Worm (Caenorhabditis elegans) whole organism, early embryonic: ENCODE data around the gene C29F9.5.
"Not testable (repeated sequence)": the region's sequence is repeated elsewhere in the genome, so short reads cannot be mapped to it uniquely, and the experiment has no call there.

Source experiments
- B0310.2 ChIP-seq: sonication (generic microtip); optimal IDR thresholded peaks from 2 replicates; lab custom pipeline; 2016; ENCODE audit warnings: mild to moderate bottlenecking, missing genetic modification characterization, missing compliant biosample characterization
- F13C5.2 ChIP-seq: sonication (generic microtip); optimal IDR thresholded peaks from 2 replicates; lab custom pipeline; 2017; ENCODE audit warnings: mild to moderate bottlenecking, missing genetic modification characterization, inconsistent platforms, missing compliant biosample characterization
- aly-1 ChIP-seq: sonication (generic microtip); optimal IDR thresholded peaks from 2 replicates; lab custom pipeline; 2016; ENCODE audit warnings: missing genetic modification characterization, missing compliant biosample characterization
- ama-1 ChIP-seq: fragments of 150-350 bp; optimal IDR thresholded peaks from 2 replicates; lab custom pipeline; 2014
- ceh-13 ChIP-seq: fragments of 200-800 bp; sonication (Bioruptor generic); optimal IDR thresholded peaks from 2 replicates; lab custom pipeline; 2018; ENCODE audit warnings: mild to moderate bottlenecking, missing genetic modification characterization, missing compliant biosample characterization
- ceh-36 ChIP-seq: sonication (generic microtip); optimal IDR thresholded peaks from 2 replicates; lab custom pipeline; 2016; ENCODE audit warnings: missing genetic modification characterization, inconsistent platforms, missing compliant biosample characterization
- ets-7 ChIP-seq: sonication (generic microtip); optimal IDR thresholded peaks from 2 replicates; lab custom pipeline; 2016; ENCODE audit warnings: missing genotype, missing genetic modification characterization, missing compliant biosample characterization
- flt-1 ChIP-seq: fragments of 200-800 bp; sonication (Bioruptor generic); IDR thresholded peaks from 2 replicates; pipeline ENCODE4 v1.3.6; 2022; ENCODE audit warnings: missing genetic modification characterization, missing compliant biosample characterization
- hmbx-1 ChIP-seq: sonication (generic microtip); optimal IDR thresholded peaks from 2 replicates; lab custom pipeline; 2016; ENCODE audit warnings: mild to moderate bottlenecking, missing genetic modification characterization, missing compliant biosample characterization
- hmg-4 ChIP-seq: fragments of 200-800 bp; sonication (Bioruptor generic); optimal IDR thresholded peaks from 2 replicates; lab custom pipeline; 2018; ENCODE audit warnings: mild to moderate bottlenecking, missing genetic modification characterization, missing compliant biosample characterization
- hnd-1 ChIP-seq: sonication (generic microtip); optimal IDR thresholded peaks from 2 replicates; lab custom pipeline; 2016; ENCODE audit warnings: missing genetic modification characterization, missing compliant biosample characterization
- pes-1 ChIP-seq: fragments of 200-800 bp; sonication (Bioruptor generic); IDR thresholded peaks from 2 replicates; pipeline ENCODE4 v1.3.6; 2022; ENCODE audit warnings: missing genetic modification reagents, missing genetic modification characterization, missing compliant biosample characterization
- scrt-1 ChIP-seq: fragments of 200-800 bp; sonication (Bioruptor generic); IDR thresholded peaks from 2 replicates; pipeline ENCODE4 v1.3.6; 2022; ENCODE audit warnings: missing genetic modification characterization, missing compliant biosample characterization
- sea-1 ChIP-seq: fragments of 200-800 bp; sonication (Bioruptor generic); conservative IDR thresholded peaks from 2 replicates; pipeline ENCODE4 v1.3.6; 2022; ENCODE audit warnings: missing genetic modification characterization, missing compliant biosample characterization
- tbx-11 ChIP-seq: fragments of 200-800 bp; sonication (Bioruptor generic); IDR thresholded peaks from 2 replicates; pipeline ENCODE4 v1.3.6; 2022; ENCODE audit warnings: missing genetic modification characterization, missing compliant biosample characterization
- tbx-37 ChIP-seq: fragments of 200-800 bp; sonication (Bioruptor generic); conservative IDR thresholded peaks from 2 replicates; pipeline ENCODE4 v1.3.6; 2022; ENCODE audit warnings: missing genetic modification reagents, missing genetic modification characterization, missing compliant biosample characterization
- tra-4 ChIP-seq: sonication (generic microtip); optimal IDR thresholded peaks from 2 replicates; lab custom pipeline; 2017; ENCODE audit warnings: missing genetic modification characterization, missing compliant biosample characterization

The C29F9.5 gene

DNA sequence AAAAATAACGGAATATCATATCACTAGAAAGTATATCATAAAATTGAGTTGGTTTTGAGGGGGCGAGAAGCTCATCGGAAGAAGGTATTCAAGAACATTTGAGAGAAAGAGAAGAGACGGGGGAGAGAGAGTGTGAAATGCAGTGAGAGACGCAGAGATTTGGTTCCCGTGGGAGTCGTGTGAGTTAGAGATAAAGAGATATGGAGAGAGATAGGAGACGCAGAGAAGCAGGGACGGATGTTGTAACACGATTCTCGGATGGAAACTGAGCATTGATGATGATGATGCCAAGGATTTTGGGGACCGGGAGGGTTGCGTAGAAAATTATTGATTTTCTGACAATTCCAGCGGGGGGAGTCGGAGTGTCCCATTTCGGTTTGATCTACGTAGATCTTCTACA lies 21.1 kb upstream of the C29F9.5 start:
- no peak for TF ChIP-seq B0310.2
- TF ChIP-seq sea-1 (GFP tag; lab: Robert Waterston, UW) = no peak
- no peak for TF ChIP-seq aly-1
- no peak for TF ChIP-seq pes-1 (GFP tag; lab: Robert Waterston, UW)
- TF ChIP-seq ceh-13 (GFP tag; lab: Kevin White, UChicago) = no peak
- TF ChIP-seq hnd-1 = no peak
- no peak for TF ChIP-seq scrt-1 (GFP tag; lab: Robert Waterston, UW)
- TF ChIP-seq ceh-36 (tag; lab: Kevin White, UChicago) = no peak
- TF ChIP-seq hmg-4 (GFP tag; lab: Kevin White, UChicago) = no peak
- no peak for TF ChIP-seq flt-1 (GFP tag; lab: Robert Waterston, UW)
- no peak for TF ChIP-seq tbx-11 (GFP tag; lab: Robert Waterston, UW)
- TF ChIP-seq ets-7 (tag; lab: Kevin White, UChicago) = no peak

DNA sequence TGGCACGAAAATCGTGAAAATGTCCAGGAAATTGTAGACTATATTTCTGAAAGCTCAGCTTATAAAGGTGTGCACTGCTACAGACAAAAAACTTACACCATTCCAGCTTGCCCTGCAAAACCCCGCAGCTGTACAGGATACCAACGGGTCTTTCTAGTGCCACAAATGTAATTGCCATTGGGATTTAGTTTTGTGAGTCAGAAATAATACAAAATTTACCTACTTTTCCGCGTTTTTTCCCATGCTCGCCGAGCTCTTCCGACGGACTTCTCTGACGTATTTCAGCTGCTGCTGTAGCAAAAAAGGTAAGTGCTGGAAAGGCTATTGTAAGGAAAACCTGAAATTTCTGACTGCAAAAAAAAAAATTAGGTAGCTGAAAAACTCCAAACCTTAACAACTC lies 20.3 kb upstream of the C29F9.5 start, which contains the start of gene C29F9.8:
Gene C29F9.8 (minus strand): TSS at position 101 of the 400 bp plus-strand sequence.
- not testable (repeated sequence) for TF ChIP-seq ets-7 (tag; lab: Kevin White, UChicago); sea-1 (GFP tag; lab: Robert Waterston, UW); hmg-4 (GFP tag; lab: Kevin White, UChicago)

- not testable (repeated sequence) for TF ChIP-seq flt-1 (GFP tag; lab: Robert Waterston, UW); tra-4; hnd-1
These were observed 18.5 kb upstream of the C29F9.5 start, which contains the start of gene C29F9.9 for ce11 chrIII:98822-99221. TSS of gene C29F9.9 (minus strand) at chrIII:98922.

DNA sequence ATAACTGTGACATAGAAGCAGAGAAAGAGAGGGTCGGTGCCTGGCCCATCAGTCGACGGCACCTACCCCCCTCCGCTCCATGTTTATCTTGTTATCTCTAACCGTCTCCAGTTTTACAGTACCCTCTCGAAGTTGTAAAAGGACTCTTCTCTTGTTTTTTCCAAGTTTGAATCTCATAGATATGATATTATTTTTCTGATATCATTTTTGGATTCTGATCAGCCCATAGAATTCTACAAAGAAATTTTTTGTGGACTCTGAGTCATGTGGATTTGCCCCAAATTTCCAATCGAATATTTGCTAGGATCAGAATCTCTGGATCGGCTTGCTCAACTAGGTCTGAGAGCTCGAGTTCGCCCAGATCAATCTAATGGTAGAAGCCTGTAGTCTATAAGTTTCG lies 2.7 kb upstream of the C29F9.5 start, which contains the start of gene C29F9.6:
Gene C29F9.6 (plus strand): TSS at position 301 of the 400 bp plus-strand sequence.
- no peak for TF ChIP-seq hmbx-1 (tag; lab: Kevin White, UChicago)
- no peak for TF ChIP-seq F13C5.2
- no peak for TF ChIP-seq tbx-11 (GFP tag; lab: Robert Waterston, UW)
- no peak for TF ChIP-seq tra-4
- TF ChIP-seq flt-1 (GFP tag; lab: Robert Waterston, UW) = no peak
- no peak for TF ChIP-seq ceh-36 (tag; lab: Kevin White, UChicago)
- no peak for TF ChIP-seq ceh-13 (GFP tag; lab: Kevin White, UChicago)
- no peak for TF ChIP-seq aly-1

DNA sequence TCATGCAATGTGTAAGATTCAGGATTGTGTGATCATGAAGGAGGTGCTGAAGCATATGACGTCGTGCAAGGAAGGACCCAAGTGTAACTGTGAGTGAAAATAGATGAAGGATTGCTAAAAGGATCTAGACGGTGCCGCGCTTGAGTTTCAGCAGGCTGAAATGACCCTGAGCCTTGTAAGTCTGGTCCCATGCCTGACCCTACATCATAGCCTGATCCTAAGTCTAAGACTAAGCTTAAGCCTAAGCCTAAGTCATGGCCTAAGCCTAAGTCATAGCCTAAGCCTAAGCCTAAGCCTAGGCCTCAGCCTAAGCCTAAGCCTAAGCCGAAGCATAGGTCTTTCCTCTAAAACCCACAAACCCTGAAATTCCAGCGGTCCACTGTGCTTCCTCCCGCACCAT lies 547 bp downstream of the C29F9.5 start:
- TF ChIP-seq ceh-36 (tag; lab: Kevin White, UChicago) = peak; percentile 45
- TF ChIP-seq scrt-1 (GFP tag; lab: Robert Waterston, UW) = no peak
- TF ChIP-seq tbx-37 (GFP tag; lab: Robert Waterston, UW) = no peak

- no peak for TF ChIP-seq F13C5.2
- no peak for TF ChIP-seq scrt-1 (GFP tag; lab: Robert Waterston, UW)
- no peak for TF ChIP-seq tbx-37 (GFP tag; lab: Robert Waterston, UW)
- no peak for TF ChIP-seq sea-1 (GFP tag; lab: Robert Waterston, UW)
These were observed 2.9 kb downstream of the C29F9.5 start, which contains the start of gene pals-24 for ce11 chrIII:120199-120598. TSS of gene pals-24 (plus strand) at chrIII:120435.

- TF ChIP-seq scrt-1 (GFP tag; lab: Robert Waterston, UW); ama-1 (lab: Kevin White, UChicago); ceh-36 (tag; lab: Kevin White, UChicago): not testable (repeated sequence)
These were observed 4.7 kb downstream of the C29F9.5 start, which contains the start of gene C29F9.12 for ce11 chrIII:121983-122449. TSS of gene C29F9.12 (minus strand) at chrIII:122033.

DNA sequence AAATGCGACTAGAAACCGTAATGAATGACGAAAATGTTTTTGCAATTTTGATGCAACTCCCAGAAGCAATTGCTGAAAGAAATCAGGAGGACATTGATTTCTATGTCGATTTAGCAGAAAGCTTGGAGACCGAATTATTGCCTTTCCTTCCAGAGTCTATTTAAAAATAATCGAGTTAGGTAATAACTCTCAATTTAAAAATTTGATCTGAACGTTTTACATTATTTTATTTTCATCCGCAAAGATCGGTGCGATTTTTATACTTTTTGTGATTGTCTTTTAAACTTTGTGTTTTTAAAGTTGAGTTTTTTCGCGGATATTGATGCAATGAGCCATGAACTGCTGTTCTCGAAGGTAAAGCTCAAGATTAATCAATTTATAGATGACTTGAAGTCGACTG lies 7.2 kb downstream of the C29F9.5 start, which contains the start of gene pals-23:
Gene pals-23 (plus strand): TSS at position 301 of the 400 bp plus-strand sequence.
- TF ChIP-seq hmg-4 (GFP tag; lab: Kevin White, UChicago) (no peak), aly-1 (no peak), tbx-37 (GFP tag; lab: Robert Waterston, UW) (no peak), hmbx-1 (tag; lab: Kevin White, UChicago) (no peak), hnd-1 (no peak), ceh-13 (GFP tag; lab: Kevin White, UChicago) (no peak), B0310.2 (no peak), flt-1 (GFP tag; lab: Robert Waterston, UW) (no peak), scrt-1 (GFP tag; lab: Robert Waterston, UW) (no peak), ceh-36 (tag; lab: Kevin White, UChicago) (no peak), tra-4 (no peak), F13C5.2 (no peak)

DNA sequence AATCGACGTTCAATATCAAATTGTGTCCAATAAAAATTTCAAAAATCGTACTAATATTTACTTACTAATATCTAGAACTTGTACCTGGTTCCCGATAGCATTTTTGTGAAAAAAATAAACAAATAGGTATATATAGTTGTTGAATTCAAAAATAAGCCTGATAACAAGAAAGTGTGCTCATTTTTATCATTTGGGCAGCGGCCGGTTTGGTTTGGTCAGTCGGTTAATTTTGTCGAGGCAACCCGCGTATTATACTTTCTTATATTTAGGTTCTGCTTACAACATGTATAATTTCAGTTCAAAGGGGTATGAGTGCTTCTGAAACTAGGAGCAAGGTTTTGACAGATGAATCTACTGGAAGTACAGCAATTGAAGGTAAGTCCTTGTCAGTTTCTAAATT lies 13.3 kb downstream of the C29F9.5 start, which contains the start of the genes nhr-280 and C29F9.2:
Gene nhr-280 (minus strand): TSS at position 101 of the 400 bp plus-strand sequence.
Gene C29F9.2 (plus strand): TSS at position 298 of the 400 bp plus-strand sequence.
- TF ChIP-seq tbx-11 (GFP tag; lab: Robert Waterston, UW) (no peak), aly-1 (no peak), sea-1 (GFP tag; lab: Robert Waterston, UW) (no peak), ama-1 (lab: Kevin White, UChicago) (no peak), ets-7 (tag; lab: Kevin White, UChicago) (no peak), B0310.2 (no peak), hmg-4 (GFP tag; lab: Kevin White, UChicago) (no peak), scrt-1 (GFP tag; lab: Robert Waterston, UW) (no peak)
